Worm (Caenorhabditis elegans) whole organism, young adult: ENCODE results near the gene hap-1.

Experiments
- B0035.1 ChIP-seq: sonication (generic microtip); optimal IDR thresholded peaks from 2 replicates; lab custom pipeline; 2016; ENCODE audit warnings: missing genetic modification characterization, mild to moderate bottlenecking, missing compliant biosample characterization, missing genotype, missing genetic modification reagents
- F10E7.11 ChIP-seq: sonication (generic microtip); optimal IDR thresholded peaks from 2 replicates; lab custom pipeline; 2017; ENCODE audit warnings: mild to moderate bottlenecking, missing genetic modification characterization, moderate library complexity, missing compliant biosample characterization
- F23B12.7 ChIP-seq: sonication (generic microtip); optimal IDR thresholded peaks from 2 replicates; lab custom pipeline; 2017; ENCODE audit warnings: missing genetic modification characterization, mild to moderate bottlenecking, missing compliant biosample characterization, antibody characterized with exemption, moderate library complexity; ENCODE audit not compliant: insufficient read depth
- F33H1.4 ChIP-seq: fragments of 200-800 bp; sonication (Bioruptor generic); IDR thresholded peaks from 2 replicates; pipeline ENCODE4 v1.3.6; 2022; ENCODE audit warnings: missing genetic modification reagents, missing genetic modification characterization, missing compliant biosample characterization
- F49E8.2 ChIP-seq: sonication (generic microtip); optimal IDR thresholded peaks from 3 replicates; lab custom pipeline; 2017; ENCODE audit warnings: missing genetic modification characterization, mild to moderate bottlenecking, missing compliant biosample characterization, antibody characterized with exemption, moderate library complexity; ENCODE audit not compliant: insufficient read depth
- F52B5.7 ChIP-seq: sonication (generic microtip); optimal IDR thresholded peaks from 2 replicates; lab custom pipeline; 2016; ENCODE audit warnings: mild to moderate bottlenecking, missing genetic modification characterization, missing compliant biosample characterization
- F55B11.4 ChIP-seq: sonication (generic microtip); optimal IDR thresholded peaks from 2 replicates; lab custom pipeline; 2016; ENCODE audit warnings: missing compliant biosample characterization, missing genetic modification characterization, borderline replicate concordance; ENCODE audit not compliant: insufficient read depth
- F57A8.1 ChIP-seq: fragments of 200-800 bp; sonication (Bioruptor generic); optimal IDR thresholded peaks from 2 replicates; lab custom pipeline; 2018; ENCODE audit warnings: mild to moderate bottlenecking, missing genetic modification characterization, moderate library complexity, missing compliant biosample characterization
- T07F8.4 ChIP-seq: sonication (generic microtip); optimal IDR thresholded peaks from 2 replicates; lab custom pipeline; 2016; ENCODE audit warnings: mild to moderate bottlenecking, missing genetic modification characterization, moderate library complexity, missing compliant biosample characterization
- Y53G8AR.9 ChIP-seq: fragments of 200-800 bp; sonication (Bioruptor generic); conservative IDR thresholded peaks from 2 replicates; pipeline ENCODE4 v1.3.6; 2022; ENCODE audit warnings: missing genetic modification reagents, missing genetic modification characterization, missing compliant biosample characterization
- Y79H2A.3 ChIP-seq: fragments of 200-800 bp; sonication (Bioruptor generic); conservative IDR thresholded peaks from 2 replicates; pipeline ENCODE4 v1.3.6; 2022; ENCODE audit warnings: missing genetic modification reagents, missing genetic modification characterization, missing compliant biosample characterization
- atf-7 ChIP-seq: sonication (generic microtip); optimal IDR thresholded peaks from 2 replicates; lab custom pipeline; 2017; ENCODE audit warnings: mild to moderate bottlenecking, missing genetic modification characterization, missing compliant biosample characterization
- attf-3 ChIP-seq: fragments of 200-800 bp; sonication (Bioruptor generic); conservative IDR thresholded peaks from 2 replicates; pipeline ENCODE4 v1.3.6; 2022; ENCODE audit warnings: missing genetic modification reagents, missing genetic modification characterization, missing compliant biosample characterization
- attf-6 ChIP-seq: fragments of 200-800 bp; sonication (Bioruptor generic); IDR thresholded peaks from 2 replicates; pipeline ENCODE4 v1.3.6; 2022; ENCODE audit warnings: missing genetic modification reagents, missing genetic modification characterization, missing compliant biosample characterization
- cebp-2 ChIP-seq: fragments of 200-800 bp; sonication (Bioruptor generic); IDR thresholded peaks from 2 replicates; pipeline ENCODE4 v1.3.6; 2022; ENCODE audit warnings: missing genetic modification characterization, missing compliant biosample characterization
- ceh-100 ChIP-seq: fragments of 200-800 bp; sonication (Bioruptor generic); IDR thresholded peaks from 2 replicates; pipeline ENCODE4 v1.3.6; 2022; ENCODE audit warnings: missing genetic modification reagents, missing genetic modification characterization, missing compliant biosample characterization
- ceh-27 ChIP-seq: fragments of 200-800 bp; sonication (Bioruptor generic); optimal IDR thresholded peaks from 2 replicates; lab custom pipeline; 2018; ENCODE audit warnings: mild to moderate bottlenecking, missing genetic modification characterization, moderate library complexity, missing compliant biosample characterization
- ceh-40 ChIP-seq: fragments of 200-800 bp; sonication (Bioruptor generic); IDR thresholded peaks from 2 replicates; pipeline ENCODE4 v1.3.6; 2022; ENCODE audit warnings: missing genetic modification characterization, missing compliant biosample characterization
- ceh-58 ChIP-seq: fragments of 200-800 bp; sonication (Bioruptor generic); IDR thresholded peaks from 2 replicates; pipeline ENCODE4 v1.3.6; 2022; ENCODE audit warnings: missing genetic modification characterization, missing compliant biosample characterization
- ceh-79 ChIP-seq: sonication (generic microtip); optimal IDR thresholded peaks from 2 replicates; lab custom pipeline; 2017; ENCODE audit warnings: mild to moderate bottlenecking, missing genetic modification characterization, missing compliant biosample characterization
- ceh-91 ChIP-seq: fragments of 200-800 bp; sonication (Bioruptor generic); IDR thresholded peaks from 2 replicates; pipeline ENCODE4 v1.3.6; 2022; ENCODE audit warnings: missing genetic modification reagents, missing genetic modification characterization, missing compliant biosample characterization
- chd-7 ChIP-seq: sonication (generic microtip); optimal IDR thresholded peaks from 2 replicates; lab custom pipeline; 2016; ENCODE audit warnings: mild to moderate bottlenecking, missing genetic modification characterization, moderate library complexity, missing compliant biosample characterization
- dpl-1 ChIP-seq: fragments of 150-350 bp; optimal IDR thresholded peaks from 2 replicates; lab custom pipeline; 2014; ENCODE audit warnings: missing biosample characterization, missing genetic modification reagents, missing genetic modification characterization
- egl-18 ChIP-seq: fragments of 200-800 bp; sonication (Bioruptor generic); IDR thresholded peaks from 2 replicates; pipeline ENCODE4 v1.3.6; 2022; ENCODE audit warnings: missing genetic modification reagents, missing genetic modification characterization, missing compliant biosample characterization
- egl-44 ChIP-seq: fragments of 200-800 bp; sonication (Bioruptor generic); IDR thresholded peaks from 2 replicates; pipeline ENCODE4 v1.3.6; 2022; ENCODE audit warnings: missing genetic modification reagents, missing genetic modification characterization, missing compliant biosample characterization
- egrh-3 ChIP-seq: fragments of 200-800 bp; sonication (Bioruptor generic); IDR thresholded peaks from 2 replicates; pipeline ENCODE4 v1.3.6; 2022; ENCODE audit warnings: missing genetic modification reagents, missing genetic modification characterization, missing compliant biosample characterization
- fkh-3 ChIP-seq: sonication (generic microtip); optimal IDR thresholded peaks from 2 replicates; lab custom pipeline; 2016; ENCODE audit warnings: mild to moderate bottlenecking, missing genetic modification characterization, missing compliant biosample characterization
- gei-17 ChIP-seq: fragments of 200-800 bp; sonication (Bioruptor generic); optimal IDR thresholded peaks from 2 replicates; lab custom pipeline; 2018; ENCODE audit warnings: mild to moderate bottlenecking, missing genetic modification characterization, missing compliant biosample characterization
- hlh-12 ChIP-seq: sonication (generic microtip); optimal IDR thresholded peaks from 2 replicates; lab custom pipeline; 2016; ENCODE audit warnings: missing genetic modification characterization, missing compliant biosample characterization
- hmg-20 ChIP-seq: fragments of 200-800 bp; sonication (Bioruptor generic); IDR thresholded peaks from 2 replicates; pipeline ENCODE4 v1.3.6; 2022; ENCODE audit warnings: missing genetic modification reagents, missing genetic modification characterization, missing compliant biosample characterization
- lin-26 ChIP-seq: fragments of 200-800 bp; sonication (Bioruptor generic); IDR thresholded peaks from 2 replicates; pipeline ENCODE4 v1.3.6; 2022; ENCODE audit warnings: missing genetic modification reagents, missing genetic modification characterization, missing compliant biosample characterization
- lin-35 ChIP-seq, 3 experiments: fragments of 150-350 bp in 2 of 3; sonication (generic microtip) in 1 of 3; optimal IDR thresholded peaks; 2 replicates each; lab custom pipeline; 2014 to 2018; ENCODE audit warnings: missing biosample characterization in 3 of 3, missing genetic modification characterization in 3 of 3, missing genetic modification reagents in 3 of 3
- madf-10 ChIP-seq: sonication (generic microtip); optimal IDR thresholded peaks from 2 replicates; lab custom pipeline; 2016; ENCODE audit warnings: mild to moderate bottlenecking, missing genetic modification characterization, missing compliant biosample characterization
- madf-8 ChIP-seq: fragments of 200-800 bp; sonication (Bioruptor generic); conservative IDR thresholded peaks from 2 replicates; pipeline ENCODE4 v1.3.6; 2022; ENCODE audit warnings: missing genetic modification reagents, missing genetic modification characterization, missing compliant biosample characterization
- nfya-1 ChIP-seq: sonication (generic microtip); optimal IDR thresholded peaks from 2 replicates; lab custom pipeline; 2017; ENCODE audit warnings: antibody characterized with exemption, missing compliant biosample characterization, missing genetic modification characterization, borderline replicate concordance; ENCODE audit not compliant: insufficient read depth
- nfya-2 ChIP-seq: fragments of 200-800 bp; sonication (Bioruptor generic); IDR thresholded peaks from 2 replicates; pipeline ENCODE4 v1.3.6; 2022; ENCODE audit warnings: missing genetic modification reagents, missing genetic modification characterization, missing compliant biosample characterization
- nfyb-1 ChIP-seq: fragments of 200-800 bp; sonication (Bioruptor generic); IDR thresholded peaks from 2 replicates; pipeline ENCODE4 v1.3.6; 2022; ENCODE audit warnings: missing genetic modification reagents, missing genetic modification characterization, missing compliant biosample characterization
- nhr-90 ChIP-seq: sonication (generic microtip); optimal IDR thresholded peaks from 2 replicates; lab custom pipeline; 2016; ENCODE audit warnings: missing genotype, mild to moderate bottlenecking, missing genetic modification characterization, missing compliant biosample characterization
- rcor-1 ChIP-seq: fragments of 200-800 bp; sonication (Bioruptor generic); IDR thresholded peaks from 2 replicates; pipeline ENCODE4 v1.3.6; 2022; ENCODE audit warnings: missing genetic modification reagents, missing genetic modification characterization, missing compliant biosample characterization
- rec-8 ChIP-seq, 2 experiments: sonication (generic microtip); optimal IDR thresholded peaks; 2 replicates each; lab custom pipeline; 2016; ENCODE audit warnings: mild to moderate bottlenecking in 2 of 2, missing genetic modification characterization in 2 of 2, missing genetic modification reagents in 2 of 2, missing genotype in 2 of 2, missing biosample characterization in 1 of 2, missing compliant biosample characterization in 1 of 2, moderate library complexity in 1 of 2
- repo-1 ChIP-seq: sonication (generic microtip); optimal IDR thresholded peaks from 2 replicates; lab custom pipeline; 2017; ENCODE audit warnings: mild to moderate bottlenecking, missing genetic modification characterization, missing compliant biosample characterization
- rpc-1 ChIP-seq, 2 experiments: fragments of 150-350 bp in 1 of 2; sonication (generic microtip) in 1 of 2; optimal IDR thresholded peaks; 2 replicates each; lab custom pipeline; 2014 to 2018; ENCODE audit warnings: missing biosample characterization in 1 of 2, missing genetic modification characterization in 1 of 2, missing genetic modification reagents in 1 of 2, missing genotype in 1 of 2
- snpc-1.3 ChIP-seq: sonication (generic microtip); optimal IDR thresholded peaks from 2 replicates; lab custom pipeline; 2017; ENCODE audit warnings: missing genetic modification characterization, mild to moderate bottlenecking, missing compliant biosample characterization, antibody characterized with exemption, moderate library complexity, missing genotype, missing genetic modification reagents; ENCODE audit not compliant: insufficient read depth
- tlf-1 ChIP-seq: fragments of 200-800 bp; sonication (Bioruptor generic); optimal IDR thresholded peaks from 2 replicates; lab custom pipeline; 2018; ENCODE audit warnings: mild to moderate bottlenecking, missing genetic modification characterization, missing compliant biosample characterization
- unc-130 ChIP-seq: sonication (generic microtip); optimal IDR thresholded peaks from 2 replicates; lab custom pipeline; 2016; ENCODE audit warnings: missing genetic modification reagents, missing genetic modification characterization, missing compliant biosample characterization
- zim-3 ChIP-seq: sonication (generic microtip); optimal IDR thresholded peaks from 2 replicates; lab custom pipeline; 2017; ENCODE audit warnings: mild to moderate bottlenecking, missing genetic modification characterization, moderate library complexity, missing compliant biosample characterization
- ztf-28 ChIP-seq: fragments of 200-800 bp; sonication (Bioruptor generic); IDR thresholded peaks from 2 replicates; pipeline ENCODE4 v1.3.6; 2022; ENCODE audit warnings: missing genetic modification reagents, missing genetic modification characterization, missing compliant biosample characterization

hap-1 gene

DNA sequence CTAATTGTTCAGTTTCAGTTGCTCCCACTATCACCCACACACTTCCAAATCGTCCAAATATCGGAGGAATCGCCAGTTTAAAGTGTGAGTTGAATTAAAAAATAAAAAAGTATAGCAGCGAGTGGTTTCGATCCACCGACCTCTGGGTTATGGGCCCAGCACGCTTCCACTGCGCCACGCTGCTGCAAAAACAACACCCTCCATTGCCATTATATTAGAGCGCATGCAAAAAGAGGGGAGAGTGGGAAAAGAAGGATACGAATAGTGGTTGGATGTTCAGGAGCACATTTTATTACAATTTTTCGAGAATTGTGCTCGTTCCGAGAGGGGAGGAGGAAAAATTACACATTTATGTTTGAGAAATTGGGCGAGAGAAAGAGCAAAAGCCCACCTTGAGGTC lies 31.1 kb downstream of the hap-1 start (continued):
- TF ChIP-seq unc-130 (GFP tag; lab: Kevin White, UChicago): peak; percentile 47
- TF ChIP-seq attf-3 (GFP tag; lab: Robert Waterston, UW): peak; percentile 34; the same call in 1 of the 2 replicates
- TF ChIP-seq atf-7 (tag; lab: Kevin White, UChicago): peak; percentile 38
- TF ChIP-seq B0035.1: peak; percentile 45
- no peak for TF ChIP-seq madf-8
- peak; percentile 57 for TF ChIP-seq F33H1.4 (GFP tag; lab: Robert Waterston, UW)
- no peak for TF ChIP-seq nhr-90
- TF ChIP-seq lin-35 (GFP tag; optimal IDR thresholded peaks at IDR 0.05; lab: Kevin White, UChicago): peak in 1 of 3 experiments; percentile 68
- TF ChIP-seq ztf-28: 0 out of 2 replicates have a peak, but pooled peaks have one; percentile 41
- 0 out of 2 replicates have a peak, but pooled peaks have one; percentile 79 for TF ChIP-seq cebp-2 (GFP tag; lab: Robert Waterston, UW)
- TF ChIP-seq egl-44: peak; percentile 70
- no peak for TF ChIP-seq nfya-1 (tag; lab: Kevin White, UChicago)
- TF ChIP-seq madf-10 (tag; lab: Kevin White, UChicago): peak; percentile 59
- peak; percentile 85 for TF ChIP-seq rpc-1 (optimal IDR thresholded peaks at IDR 0.05; lab: Kevin White, UChicago)
- peak; percentile 96 for TF ChIP-seq rpc-1 (tag; optimal IDR thresholded peaks at IDR 0.05; lab: Kevin White, UChicago)
- peak; percentile 28 for TF ChIP-seq dpl-1 (GFP tag; lab: Kevin White, UChicago)
- 0 out of 2 replicates have a peak, but pooled peaks have one; percentile 29 for TF ChIP-seq egrh-3 (GFP tag; lab: Robert Waterston, UW)
- TF ChIP-seq snpc-1.3 (tag; lab: Kevin White, UChicago): peak; percentile 80
- TF ChIP-seq ceh-27: peak; percentile 73
- TF ChIP-seq T07F8.4: peak; percentile 26
- peak; percentile 82 for TF ChIP-seq rec-8 (tag; optimal IDR thresholded peaks at IDR 0.05; lab: Kevin White, UChicago)
- no peak for TF ChIP-seq F49E8.2 (tag; lab: Kevin White, UChicago)
- peak; percentile 57 for TF ChIP-seq F10E7.11
- peak; percentile 53 for TF ChIP-seq rcor-1 (GFP tag; lab: Robert Waterston, UW)
- TF ChIP-seq nfya-2: 0 out of 2 replicates have a peak, but pooled peaks have one; percentile 61
- TF ChIP-seq zim-3 (tag; lab: Kevin White, UChicago): peak; percentile 83
- peak; percentile 73 for TF ChIP-seq repo-1 (tag; lab: Kevin White, UChicago)
- peak; percentile 81 for TF ChIP-seq nfyb-1 (GFP tag; lab: Robert Waterston, UW)
- TF ChIP-seq ceh-40: peak; percentile 87
- peak; percentile 39 for TF ChIP-seq F57A8.1 (GFP tag; lab: Kevin White, UChicago)
- no peak for TF ChIP-seq attf-6 (GFP tag; lab: Robert Waterston, UW)
- no peak for TF ChIP-seq gei-17 (GFP tag; lab: Kevin White, UChicago)
- TF ChIP-seq F23B12.7 (tag; lab: Kevin White, UChicago): peak; percentile 81
- TF ChIP-seq ceh-58 (GFP tag; lab: Robert Waterston, UW): 0 out of 2 replicates have a peak, but pooled peaks have one; percentile 55
- TF ChIP-seq chd-7: peak; percentile 64
- no peak for TF ChIP-seq fkh-3 (tag; lab: Kevin White, UChicago)
- no peak for TF ChIP-seq Y79H2A.3 (GFP tag; lab: Robert Waterston, UW)
- peak; percentile 66 for TF ChIP-seq ceh-100 (GFP tag; lab: Robert Waterston, UW)
- peak; percentile 82 for TF ChIP-seq F52B5.7 (tag; lab: Kevin White, UChicago)
- TF ChIP-seq ceh-91 (GFP tag; lab: Robert Waterston, UW): 0 out of 2 replicates have a peak, but pooled peaks have one; percentile 18
- peak; percentile 94 for TF ChIP-seq lin-26
- peak; percentile 22 for TF ChIP-seq hlh-12
- peak; percentile 71; the same call in 1 of the 2 replicates for TF ChIP-seq Y53G8AR.9
- peak; percentile 72 for TF ChIP-seq ceh-79 (tag; lab: Kevin White, UChicago)
- TF ChIP-seq F55B11.4 (tag; lab: Kevin White, UChicago): no peak
- no peak for TF ChIP-seq tlf-1 (GFP tag; lab: Kevin White, UChicago)
- peak; percentile 74 for TF ChIP-seq hmg-20 (GFP tag; lab: Robert Waterston, UW)
- 0 out of 2 replicates have a peak, but pooled peaks have one; percentile 67 for TF ChIP-seq egl-18
